Fruit fly (Drosophila melanogaster) whole organism, larva: Measurements from ENCODE around the gene CG10730.

Experiments
- noc ChIP-seq: fragments of 200-800 bp; sonication (Bioruptor generic); optimal IDR thresholded peaks from 3 replicates; lab custom pipeline; 2019; ENCODE audit warnings: missing biosample characterization, mild to moderate bottlenecking, missing genetic modification characterization, moderate library complexity

CG10730 gene

dm6 chr2L:20072095-20072494, at the start of gene CG10730:
CG10730 (minus strand) TSS chr2L:20072195.
- TF ChIP-seq noc (tag; lab: Kevin White, UChicago): no peak

dm6 chr2L:20121233-20121551, 49.2 kb upstream of the CG10730 start:
- TF ChIP-seq noc (tag; lab: Kevin White, UChicago): no peak

- no peak for TF ChIP-seq noc (tag; lab: Kevin White, UChicago)
Measured at dm6 chr2L:20120388-20121232, 48.6 kb upstream of the CG10730 start.

- TF ChIP-seq noc (tag; lab: Kevin White, UChicago): no peak
Measured at dm6 chr2L:20117752-20118151, 45.8 kb upstream of the CG10730 start.

- TF ChIP-seq noc (tag; lab: Kevin White, UChicago): no peak
Measured at dm6 chr2L:20115865-20116264, 43.9 kb upstream of the CG10730 start.

- TF ChIP-seq noc (tag; lab: Kevin White, UChicago): no peak
Measured at dm6 chr2L:20106595-20106994, 34.6 kb upstream of the CG10730 start.

dm6 chr2L:20104526-20104925, 32.5 kb upstream of the CG10730 start:
- no peak for TF ChIP-seq noc (tag; lab: Kevin White, UChicago)

- no peak for TF ChIP-seq noc (tag; lab: Kevin White, UChicago)
Measured at dm6 chr2L:20104050-20104449, 32.1 kb upstream of the CG10730 start, which contains the start of gene CG13970. CG13970 (minus strand) TSS chr2L:20104150.

- TF ChIP-seq noc (tag; lab: Kevin White, UChicago): peak; percentile 20
Measured at dm6 chr2L:20098194-20098593, 26.2 kb upstream of the CG10730 start.

dm6 chr2L:20097773-20098172, 25.8 kb upstream of the CG10730 start:
- no peak for TF ChIP-seq noc (tag; lab: Kevin White, UChicago)

dm6 chr2L:20097105-20097631, 25.2 kb upstream of the CG10730 start, which contains the start of the genes mRpS18B and Kua:
mRpS18B (minus strand) TSS chr2L:20097253.
Kua (plus strand) TSS chr2L:20097581.
- TF ChIP-seq noc (tag; lab: Kevin White, UChicago): peak; percentile 13

dm6 chr2L:20093794-20094193, 21.8 kb upstream of the CG10730 start, which contains the start of the genes Taf13 and nesd:
Taf13 (minus strand) TSS chr2L:20093849.
nesd (plus strand) TSS chr2L:20093972.
- TF ChIP-seq noc (tag; lab: Kevin White, UChicago): peak; percentile 22

- peak; percentile 99 for TF ChIP-seq noc (tag; lab: Kevin White, UChicago)
Measured at dm6 chr2L:20091094-20091679, 19.2 kb upstream of the CG10730 start, which contains the start of the genes CG10747 and Pyroxd1. CG10747 (minus strand) TSS chr2L:20091348. Pyroxd1 (plus strand) TSS chr2L:20091435.

dm6 chr2L:20086295-20087096, 14.5 kb upstream of the CG10730 start:
- peak; percentile 83 for TF ChIP-seq noc (tag; lab: Kevin White, UChicago)

- peak; percentile 98 for TF ChIP-seq noc (tag; lab: Kevin White, UChicago)
Measured at dm6 chr2L:20084785-20085555, 13.0 kb upstream of the CG10730 start, which contains the start of gene fok. fok (minus strand) TSS chr2L:20085070.
